Fruit fly (Drosophila melanogaster): ENCODE data around the gene Acp95EF.

Acp95EF gene

DNA sequence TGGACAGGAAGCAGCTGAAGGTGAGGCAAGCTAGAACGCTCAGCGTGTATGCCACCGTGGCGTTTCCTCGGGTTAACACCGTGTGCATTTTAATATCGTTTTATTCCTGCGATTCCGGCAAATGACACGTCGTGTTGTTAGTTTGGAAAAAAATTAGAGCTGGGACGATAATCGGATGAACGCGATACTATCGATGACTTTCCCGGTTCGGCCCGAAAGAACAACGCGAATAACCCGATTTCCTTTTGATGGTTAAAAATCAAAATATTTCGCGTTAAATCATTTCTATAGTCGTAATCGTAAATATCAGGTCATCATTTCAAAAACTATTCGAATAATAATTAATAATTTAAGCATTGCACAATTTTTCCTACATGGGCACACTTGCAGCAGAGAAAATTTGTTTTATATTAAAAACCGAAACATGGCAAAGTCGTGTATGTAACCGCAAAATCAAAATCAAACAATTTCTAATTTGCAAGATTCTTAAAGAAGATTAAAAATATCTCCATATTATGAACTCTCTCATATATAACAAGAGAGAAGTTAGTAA, 1.2 kb downstream of the Acp95EF start, which contains the start of gene Spase22-23 (continued):
- no peak for TF ChIP-seq CG18476 (GFP tag; optimal IDR thresholded peaks at IDR 0.05)
- no peak for TF ChIP-seq odd (GFP tag; optimal IDR thresholded peaks at IDR 0.05)
- TF ChIP-seq CG10979 (tag; optimal IDR thresholded peaks at IDR 0.05) = no peak
- TF ChIP-seq D19B (GFP tag; optimal IDR thresholded peaks at IDR 0.05) = no peak
- no peak for TF ChIP-seq HmgZ (tag; optimal IDR thresholded peaks at IDR 0.05)
- TF ChIP-seq CG30020 (tag; optimal IDR thresholded peaks at IDR 0.05) = no peak
- peak; percentile 86 for TF ChIP-seq CG14860 (GFP tag; IDR thresholded peaks at IDR 0.05; ENCODE audit: partially characterized antibody)
- no peak for TF ChIP-seq Dfd (GFP tag; optimal IDR thresholded peaks at IDR 0.05)
- TF ChIP-seq CG12769 (tag; optimal IDR thresholded peaks at IDR 0.05) = no peak
- TF ChIP-seq CG34224 (GFP tag; IDR thresholded peaks at IDR 0.05; ENCODE audit: partially characterized antibody) = peak; percentile 95
- TF ChIP-seq Ada2b (GFP tag; IDR thresholded peaks at IDR 0.05) = no peak
- TF ChIP-seq NFAT (GFP tag; IDR thresholded peaks at IDR 0.05) = no peak
- no peak for TF ChIP-seq CG3407 (GFP tag; optimal IDR thresholded peaks at IDR 0.05)
- no peak for TF ChIP-seq gsb (GFP tag; IDR thresholded peaks at IDR 0.05)
- TF ChIP-seq tgo (GFP tag; IDR thresholded peaks at IDR 0.05) = no peak
- peak; percentile 10; the same call in 1 of the 4 replicates for TF ChIP-seq Gug (GFP tag; IDR thresholded peaks at IDR 0.05)
- no peak for TF ChIP-seq H2.0 (GFP tag; IDR thresholded peaks at IDR 0.05)
- no peak for TF ChIP-seq chm (GFP tag; IDR thresholded peaks at IDR 0.05)
- TF ChIP-seq CG5180 (GFP tag; optimal IDR thresholded peaks at IDR 0.05) = no peak
- no peak for TF ChIP-seq CG12155 (GFP tag; optimal IDR thresholded peaks at IDR 0.05)
- TF ChIP-seq dpn (GFP tag; optimal IDR thresholded peaks at IDR 0.05) = no peak
- TF ChIP-seq wor (GFP tag; IDR thresholded peaks at IDR 0.05) = no peak
- no peak for TF ChIP-seq Doc2 (GFP tag; IDR thresholded peaks at IDR 0.05)
- TF ChIP-seq ap (GFP tag; IDR thresholded peaks at IDR 0.05) = no peak
- TF ChIP-seq Ptx1 (GFP tag; IDR thresholded peaks at IDR 0.05) = no peak
- no peak for TF ChIP-seq insv (GFP tag; optimal IDR thresholded peaks at IDR 0.05)
- TF ChIP-seq CG6791 (GFP tag; IDR thresholded peaks at IDR 0.05; ENCODE audit: partially characterized antibody) = peak; percentile 98
- peak; percentile 82 for TF ChIP-seq sna (GFP tag; IDR thresholded peaks at IDR 0.05; ENCODE audit: partially characterized antibody)
- TF ChIP-seq Hey (tag; optimal IDR thresholded peaks at IDR 0.05) = no peak
- TF ChIP-seq CG17612 (GFP tag; IDR thresholded peaks at IDR 0.05) = no peak
- no peak for TF ChIP-seq CG15011 (GFP tag; optimal IDR thresholded peaks at IDR 0.05)
- TF ChIP-seq so (GFP tag; IDR thresholded peaks at IDR 0.05) = no peak
- TF ChIP-seq HLH4C (GFP tag; IDR thresholded peaks at IDR 0.05; ENCODE audit: partially characterized antibody) = peak; percentile 92
- TF ChIP-seq Scr (GFP tag; IDR thresholded peaks at IDR 0.05; ENCODE audit: partially characterized antibody) = peak; percentile 96
- TF ChIP-seq CG31441 (GFP tag; IDR thresholded peaks at IDR 0.05) = no peak
- no peak for TF ChIP-seq CrebB (tag; optimal IDR thresholded peaks at IDR 0.05)
- no peak for TF ChIP-seq Abd-B (GFP tag; optimal IDR thresholded peaks at IDR 0.05)
- no peak for TF ChIP-seq gcm2 (GFP tag; optimal IDR thresholded peaks at IDR 0.05)
- no peak for TF ChIP-seq z (GFP tag; IDR thresholded peaks at IDR 0.05)
- no peak for TF ChIP-seq CG13894 (tag; optimal IDR thresholded peaks at IDR 0.05)
- no peak for TF ChIP-seq Deaf1 (tag; optimal IDR thresholded peaks at IDR 0.05)
- TF ChIP-seq tio (GFP tag; optimal IDR thresholded peaks at IDR 0.05) = no peak
- TF ChIP-seq Lhr (GFP tag; optimal IDR thresholded peaks at IDR 0.05) = no peak
- TF ChIP-seq usp (GFP tag; optimal IDR thresholded peaks at IDR 0.05) = no peak
- TF ChIP-seq CG33213 (GFP tag; optimal IDR thresholded peaks at IDR 0.05) = no peak
- no peak for TF ChIP-seq aop (GFP tag; IDR thresholded peaks at IDR 0.05)
- no peak for TF ChIP-seq CG6254 (GFP tag; optimal IDR thresholded peaks at IDR 0.05)
- no peak for TF ChIP-seq CG6854 (GFP tag; optimal IDR thresholded peaks at IDR 0.05)
- no peak for TF ChIP-seq ab (GFP tag; optimal IDR thresholded peaks at IDR 0.05)
- TF ChIP-seq CG18011 (GFP tag; optimal IDR thresholded peaks at IDR 0.05) = no peak
- TF ChIP-seq Med (GFP tag) = no peak

Data from whole organism, embryonic.